Worm (Caenorhabditis elegans): ENCODE results near the gene C08B6.8.

DNA sequence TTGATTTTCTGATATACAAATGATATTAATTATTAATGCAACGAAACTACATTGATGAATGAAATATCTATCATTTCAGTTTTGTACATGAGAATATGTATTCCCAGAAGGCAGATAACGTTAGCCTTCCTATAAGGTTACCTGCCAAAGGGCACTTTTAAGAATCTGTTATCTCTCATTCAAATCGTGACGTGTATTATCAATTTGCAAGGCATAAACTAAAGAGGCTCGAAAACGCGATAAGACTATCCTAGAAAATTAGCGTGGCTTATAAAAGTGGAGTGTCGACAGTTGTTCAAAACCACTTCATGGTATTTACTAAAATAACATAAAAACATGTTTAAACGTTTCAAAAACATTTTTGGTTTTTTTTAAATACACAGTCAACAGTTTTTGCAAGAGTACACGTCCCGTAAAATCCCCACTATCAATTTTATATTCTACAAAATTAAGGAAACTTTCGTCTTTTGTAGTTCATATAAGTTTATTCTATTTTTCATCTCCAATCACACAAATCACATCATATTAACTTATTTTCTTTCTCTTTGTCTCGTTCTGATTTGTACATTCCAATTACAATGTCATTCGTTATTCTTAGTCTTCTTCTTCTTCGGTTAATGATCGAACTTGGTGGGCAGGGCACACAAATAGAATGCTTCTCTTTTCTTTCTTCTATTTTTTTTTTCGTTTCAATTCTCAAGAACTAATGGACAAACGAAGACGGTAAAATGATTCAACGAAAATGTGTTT is 9.5 kb upstream of the C08B6.8 start, which contains the start of gene C08B6.10:
- no peak for TF ChIP-seq tbx-7 (tag; optimal IDR thresholded peaks at IDR 0.05)
- no peak for TF ChIP-seq unc-86 (tag; optimal IDR thresholded peaks at IDR 0.05)
